Worm (Caenorhabditis elegans) whole organism, L4 larva: Measurements from ENCODE around the gene col-74.

ENCODE experiments used
- F26F4.8 ChIP-seq: fragments of 200-800 bp; sonication (Bioruptor generic); conservative IDR thresholded peaks from 2 replicates; pipeline ENCODE4 v1.3.6; 2022; ENCODE audit warnings: missing genetic modification characterization, missing compliant biosample characterization
- F49E8.2 ChIP-seq: sonication (generic microtip); optimal IDR thresholded peaks from 2 replicates; lab custom pipeline; 2016; ENCODE audit warnings: missing compliant biosample characterization, mild to moderate bottlenecking, missing genetic modification characterization, borderline replicate concordance
- daf-12 ChIP-seq: fragments of 150-350 bp; optimal IDR thresholded peaks from 2 replicates; lab custom pipeline; 2014; ENCODE audit warnings: missing biosample characterization, missing genetic modification reagents, missing genetic modification characterization
- egl-27 ChIP-seq: sonication (generic microtip); optimal IDR thresholded peaks from 3 replicates; lab custom pipeline; 2017; ENCODE audit warnings: missing biosample characterization, missing genetic modification reagents, missing genetic modification characterization
- fos-1 ChIP-seq: fragments of 150-350 bp; optimal IDR thresholded peaks from 2 replicates; lab custom pipeline; 2014; ENCODE audit warnings: missing biosample characterization, missing genetic modification characterization
- nhr-102 ChIP-seq: sonication (generic microtip); optimal IDR thresholded peaks from 2 replicates; lab custom pipeline; 2016; ENCODE audit warnings: mild to moderate bottlenecking, missing genetic modification characterization, moderate library complexity, missing compliant biosample characterization
- nhr-11 ChIP-seq: fragments of 150-350 bp; optimal IDR thresholded peaks from 2 replicates; lab custom pipeline; 2014; ENCODE audit warnings: missing biosample characterization, missing genetic modification characterization
- nhr-25 ChIP-seq: sonication (generic microtip); optimal IDR thresholded peaks from 2 replicates; lab custom pipeline; 2017; ENCODE audit warnings: missing genetic modification characterization, mild to moderate bottlenecking, missing compliant biosample characterization, antibody characterized with exemption, moderate library complexity, borderline replicate concordance; ENCODE audit not compliant: insufficient read depth
- nhr-28 ChIP-seq: fragments of 150-350 bp; optimal IDR thresholded peaks from 2 replicates; lab custom pipeline; 2014; ENCODE audit warnings: missing biosample characterization, missing genetic modification characterization
- nhr-77 ChIP-seq: fragments of 150-350 bp; optimal IDR thresholded peaks from 2 replicates; lab custom pipeline; 2014; ENCODE audit warnings: missing biosample characterization, missing genetic modification characterization
- pha-4 ChIP-seq, 2 experiments: fragments of 150-350 bp in 1 of 2; fragments of 200-800 bp in 1 of 2; sonication (Bioruptor generic) in 1 of 2; IDR thresholded peaks in 1 of 2; optimal IDR thresholded peaks in 1 of 2; 2 replicates each; pipeline versions ENCODE4 v1.3.6 to Lab custom; 2014 to 2022; ENCODE audit warnings: missing genetic modification characterization in 2 of 2, missing genetic modification reagents in 2 of 2, missing biosample characterization in 1 of 2, missing compliant biosample characterization in 1 of 2
- php-3 ChIP-seq: fragments of 200-800 bp; sonication (Bioruptor generic); IDR thresholded peaks from 2 replicates; pipeline ENCODE4 v1.3.6; 2022; ENCODE audit warnings: missing genetic modification reagents, missing genetic modification characterization, missing compliant biosample characterization

ce11 chrII:5829940-5830424 lies at the start of gene col-74:
- TF ChIP-seq F49E8.2, result no peak
- no peak for TF ChIP-seq pha-4 (GFP tag; IDR thresholded peaks at IDR 0.05; lab: Robert Waterston, UW)
- TF ChIP-seq pha-4 (tag; optimal IDR thresholded peaks at IDR 0.05; lab: Kevin White, UChicago), result no peak
- no peak for TF ChIP-seq nhr-102 (tag; lab: Kevin White, UChicago)
- no peak for TF ChIP-seq fos-1 (tag; lab: Kevin White, UChicago)
- no peak for TF ChIP-seq nhr-11 (tag; lab: Kevin White, UChicago)
- no peak for TF ChIP-seq php-3 (GFP tag; lab: Robert Waterston, UW)
- no peak for TF ChIP-seq daf-12 (tag; lab: Kevin White, UChicago)
- TF ChIP-seq egl-27 (tag; lab: Kevin White, UChicago), result no peak
- TF ChIP-seq nhr-25 (tag; lab: Kevin White, UChicago), result no peak
- no peak for TF ChIP-seq F26F4.8 (GFP tag; lab: Robert Waterston, UW)
- TF ChIP-seq nhr-77 (tag; lab: Kevin White, UChicago), result no peak
- TF ChIP-seq nhr-28 (tag; lab: Kevin White, UChicago), result no peak
